Fruit fly (Drosophila melanogaster) whole organism, pupa: ENCODE results near the gene TfIIEalpha.

Source experiments
- CG10348 ChIP-seq: fragments of 200-800 bp; sonication (Bioruptor generic); IDR thresholded peaks from 2 replicates; pipeline ENCODE4 v1.3.6; 2022; ENCODE audit warnings: missing biosample characterization, missing genetic modification characterization
- CG12605 ChIP-seq: fragments of 200-800 bp; sonication (Bioruptor generic); IDR thresholded peaks from 2 replicates; pipeline ENCODE4 v1.3.6; 2022; ENCODE audit warnings: missing biosample characterization, missing genetic modification characterization
- CG13204 ChIP-seq: fragments of 200-800 bp; sonication (Bioruptor generic); optimal IDR thresholded peaks from 2 replicates; lab custom pipeline; 2018; ENCODE audit warnings: missing biosample characterization, mild to moderate bottlenecking, missing genetic modification characterization, moderate library complexity
- CG14655 ChIP-seq: fragments of 200-800 bp; sonication (Bioruptor generic); optimal IDR thresholded peaks from 3 replicates; lab custom pipeline; 2017; ENCODE audit warnings: mild to moderate bottlenecking, missing biosample characterization, missing genetic modification reagents, missing genetic modification characterization
- CG15710 ChIP-seq: fragments of 200-800 bp; sonication (Bioruptor generic); optimal IDR thresholded peaks from 2 replicates; lab custom pipeline; 2018; ENCODE audit warnings: missing biosample characterization, mild to moderate bottlenecking, missing genetic modification characterization, moderate library complexity
- CG17806 ChIP-seq: fragments of 200-800 bp; sonication (Bioruptor generic); optimal IDR thresholded peaks from 2 replicates; lab custom pipeline; 2018; ENCODE audit warnings: missing biosample characterization, mild to moderate bottlenecking, missing genetic modification characterization, moderate library complexity
- CG32121 ChIP-seq: fragments of 200-800 bp; sonication (Bioruptor generic); IDR thresholded peaks from 2 replicates; pipeline ENCODE4 v1.3.6; 2022; ENCODE audit warnings: missing biosample characterization, missing genetic modification characterization
- CG34367 ChIP-seq: fragments of 200-800 bp; sonication (Bioruptor generic); optimal IDR thresholded peaks from 2 replicates; lab custom pipeline; 2018; ENCODE audit warnings: missing biosample characterization, mild to moderate bottlenecking, missing genetic modification characterization
- CG4496 ChIP-seq: fragments of 200-800 bp; sonication (Bioruptor generic); IDR thresholded peaks from 3 replicates; pipeline ENCODE4 v1.3.6; 2022; ENCODE audit warnings: missing biosample characterization, missing genetic modification characterization
- CG8159 ChIP-seq: fragments of 200-800 bp; sonication (Bioruptor generic); optimal IDR thresholded peaks from 3 replicates; lab custom pipeline; 2018; ENCODE audit warnings: missing biosample characterization, mild to moderate bottlenecking, missing genetic modification characterization, moderate library complexity
- CG8301 ChIP-seq: fragments of 200-800 bp; sonication (Bioruptor generic); optimal IDR thresholded peaks from 2 replicates; lab custom pipeline; 2018; ENCODE audit warnings: missing biosample characterization, mild to moderate bottlenecking, missing genetic modification characterization
- CG9948 ChIP-seq: fragments of 200-800 bp; sonication (Bioruptor generic); optimal IDR thresholded peaks from 2 replicates; lab custom pipeline; 2018; ENCODE audit warnings: missing biosample characterization, mild to moderate bottlenecking, missing genetic modification characterization, moderate library complexity
- D1 ChIP-seq: fragments of 200-800 bp; sonication (Bioruptor generic); optimal IDR thresholded peaks from 2 replicates; lab custom pipeline; 2018; ENCODE audit warnings: missing biosample characterization, mild to moderate bottlenecking, missing genetic modification characterization, moderate library complexity
- EcR ChIP-seq: fragments of 200-800 bp; sonication (Bioruptor generic); optimal IDR thresholded peaks from 3 replicates; lab custom pipeline; 2019; ENCODE audit warnings: missing biosample characterization, missing genetic modification characterization, mild to moderate bottlenecking, moderate library complexity, missing genetic modification reagents
- Ets98B ChIP-seq: fragments of 200-800 bp; sonication (Bioruptor generic); IDR thresholded peaks from 2 replicates; pipeline ENCODE4 v1.3.6; 2022; ENCODE audit warnings: missing biosample characterization, missing genetic modification characterization
- Pif1A ChIP-seq: fragments of 200-800 bp; sonication (Bioruptor generic); optimal IDR thresholded peaks from 3 replicates; lab custom pipeline; 2016; ENCODE audit warnings: missing biosample characterization, missing genetic modification characterization
- Pif1B ChIP-seq: fragments of 200-800 bp; sonication (Bioruptor generic); optimal IDR thresholded peaks from 3 replicates; lab custom pipeline; 2016; ENCODE audit warnings: missing biosample characterization, missing genetic modification characterization
- Snoo ChIP-seq: fragments of 200-800 bp; sonication (Bioruptor generic); optimal IDR thresholded peaks from 3 replicates; lab custom pipeline; 2017; ENCODE audit warnings: missing biosample characterization, mild to moderate bottlenecking, missing genetic modification characterization, inconsistent platforms
- fd96Ca ChIP-seq: fragments of 200-800 bp; sonication (Bioruptor generic); IDR thresholded peaks from 3 replicates; pipeline ENCODE4 v1.3.6; 2022; ENCODE audit warnings: missing biosample characterization, missing genetic modification characterization
- gl ChIP-seq: fragments of 200-800 bp; sonication (Bioruptor generic); optimal IDR thresholded peaks from 2 replicates; lab custom pipeline; 2018; ENCODE audit warnings: missing biosample characterization, mild to moderate bottlenecking, missing genetic modification characterization
- rn ChIP-seq: fragments of 200-800 bp; sonication (Bioruptor generic); IDR thresholded peaks from 2 replicates; pipeline ENCODE4 v1.3.6; 2022; ENCODE audit warnings: missing biosample characterization, missing genetic modification characterization

TfIIEalpha gene

DNA sequence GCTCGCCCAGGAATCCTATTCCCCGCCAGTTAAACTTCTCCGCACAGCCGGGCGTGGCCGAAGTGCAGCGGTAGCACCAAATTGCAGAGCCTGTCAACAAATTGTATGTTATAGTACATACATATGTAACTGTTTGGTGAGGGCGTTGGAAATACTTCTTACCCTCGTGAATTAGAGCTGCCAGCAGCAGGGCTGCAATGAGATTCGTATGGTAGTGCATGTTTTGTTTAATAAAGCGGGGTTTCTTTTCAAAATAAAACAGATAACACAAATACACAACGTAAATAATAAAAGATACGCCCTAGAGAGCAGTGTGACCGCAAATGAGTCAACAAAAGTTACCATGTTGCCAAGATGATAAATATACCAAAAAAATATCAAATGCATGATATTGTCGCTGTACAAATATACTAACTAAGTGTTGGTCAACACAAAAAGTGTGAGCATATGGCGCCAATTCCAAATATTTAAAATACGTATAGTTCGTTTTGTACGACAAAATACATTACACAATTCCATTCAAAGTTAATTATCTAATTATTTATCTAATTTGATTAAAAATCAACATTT, 29.3 kb downstream of the TfIIEalpha start, which contains the start of gene crim:
Gene crim, minus strand, starts transcription at position 328 of the 570 bp plus-strand sequence.
- TF ChIP-seq CG13204 = no peak
- peak; percentile 9; the same call in 1 of the 2 replicates for TF ChIP-seq CG12605 (GFP tag; lab: Robert Waterston, UW)
- no peak for TF ChIP-seq gl

DNA sequence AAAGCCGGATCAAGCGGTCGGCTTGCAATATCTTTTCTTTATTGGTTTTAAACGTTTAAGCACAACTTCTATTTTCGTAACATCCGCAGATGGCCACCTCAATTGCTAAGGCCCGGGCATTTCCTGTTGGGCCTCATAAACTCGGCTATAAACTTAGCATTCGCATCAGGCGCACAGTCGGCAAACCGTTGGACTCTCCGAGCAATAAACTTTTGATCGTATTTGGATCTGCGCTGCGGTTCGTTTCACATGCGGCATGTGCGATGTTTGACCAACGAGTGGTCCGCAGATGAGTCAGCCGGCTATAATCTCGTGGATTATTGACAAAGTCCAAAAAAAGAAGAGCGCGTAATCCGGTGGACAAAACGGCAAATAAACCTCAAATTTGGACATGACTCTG, 30.0 kb downstream of the TfIIEalpha start:
- TF ChIP-seq D1 (tag; lab: Kevin White, UChicago) (no peak), CG4496 (GFP tag; lab: Robert Waterston, UW) (0 out of 3 replicates have a peak, but pooled peaks have one; percentile 24)

DNA sequence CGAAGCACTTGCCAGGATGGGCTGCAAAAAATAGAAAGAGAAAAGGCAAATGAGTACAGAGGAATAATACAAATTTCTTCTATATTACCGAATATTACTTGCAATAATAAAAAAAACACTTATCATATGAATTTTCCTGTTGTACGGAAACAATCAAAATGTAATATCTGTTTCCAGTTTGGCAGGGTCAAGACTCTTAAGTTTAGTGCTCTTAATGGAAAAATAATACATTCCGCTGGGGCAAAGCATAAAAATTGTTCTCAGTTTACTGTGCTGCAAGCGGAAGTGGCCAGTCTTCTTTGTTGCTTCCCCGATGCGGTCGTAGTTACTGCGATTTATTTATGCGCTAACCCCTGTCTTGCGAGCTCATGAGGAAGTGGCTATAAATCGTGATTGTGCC, 31.0 kb downstream of the TfIIEalpha start:
- TF ChIP-seq Snoo (tag; lab: Kevin White, UChicago) = no peak
- no peak for TF ChIP-seq CG12605 (GFP tag; lab: Robert Waterston, UW)
- TF ChIP-seq CG13204 = no peak
- peak; percentile 33 for TF ChIP-seq Pif1A (GFP tag; lab: Kevin White, UChicago)
- peak; percentile 47 for TF ChIP-seq CG17806
- peak; percentile 56 for TF ChIP-seq CG9948 (tag; lab: Kevin White, UChicago)
- no peak for TF ChIP-seq CG8301 (tag; lab: Kevin White, UChicago)
- peak; percentile 55 for TF ChIP-seq CG8159 (tag; lab: Kevin White, UChicago)
- TF ChIP-seq Pif1B = no peak
- TF ChIP-seq CG34367 (tag; lab: Kevin White, UChicago) = peak; percentile 13
- peak; percentile 23 for TF ChIP-seq CG14655 (GFP tag; lab: Kevin White, UChicago)
- peak; percentile 6 for TF ChIP-seq EcR (GFP tag; lab: Kevin White, UChicago)

DNA sequence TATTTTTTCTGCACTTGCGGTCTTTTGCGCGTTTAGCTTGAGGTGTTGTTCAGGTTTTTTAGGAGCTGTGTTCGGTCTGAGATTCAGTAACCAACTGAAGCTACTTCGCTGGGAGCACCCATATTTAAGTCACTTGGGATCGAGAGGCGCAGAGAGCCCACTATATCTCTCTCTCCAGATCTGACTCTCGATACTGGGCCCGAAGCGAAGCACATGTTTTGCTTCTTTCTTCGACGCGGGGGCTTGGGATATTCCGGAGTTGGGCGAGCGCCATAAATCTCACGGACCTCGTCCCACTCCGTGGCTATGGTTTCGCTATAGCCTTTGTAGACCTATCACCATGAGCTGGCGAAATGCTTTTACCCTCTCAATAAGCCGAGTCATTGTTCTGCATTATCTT, 33.3 kb downstream of the TfIIEalpha start, which contains the start of gene CG14132:
Gene CG14132, minus strand, starts transcription at position 99 of the 400 bp plus-strand sequence.
- TF ChIP-seq Snoo (tag; lab: Kevin White, UChicago) = no peak
- TF ChIP-seq EcR (GFP tag; lab: Kevin White, UChicago) = peak; percentile 43
- TF ChIP-seq CG8159 (tag; lab: Kevin White, UChicago) = no peak
- TF ChIP-seq fd96Ca = peak; percentile 36; the same call in 1 of the 3 replicates
- TF ChIP-seq CG4496 (GFP tag; lab: Robert Waterston, UW) = 0 out of 3 replicates have a peak, but pooled peaks have one; percentile 30

DNA sequence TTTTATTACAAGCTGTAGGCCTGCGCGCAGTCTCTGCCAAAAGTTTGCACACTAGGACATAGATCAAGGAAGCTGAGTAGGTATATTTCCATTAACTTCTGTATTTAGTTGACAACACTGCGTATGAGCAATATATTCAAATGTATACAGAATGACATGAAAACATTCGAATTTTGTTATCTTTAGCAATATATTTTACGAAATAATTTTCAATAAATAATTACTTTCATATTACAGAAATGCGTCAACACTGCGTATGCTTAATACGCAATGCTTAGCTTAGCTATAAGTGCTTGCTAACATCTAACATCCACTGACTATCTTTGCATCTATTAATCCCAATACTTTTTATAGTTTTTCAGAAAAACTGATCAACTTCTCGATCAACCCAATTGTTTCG, 34.5 kb downstream of the TfIIEalpha start:
- TF ChIP-seq CG4496 (GFP tag; lab: Robert Waterston, UW) = 0 out of 3 replicates have a peak, but pooled peaks have one; percentile 6
- TF ChIP-seq Ets98B (GFP tag; lab: Robert Waterston, UW) = no peak
- peak; percentile 35 for TF ChIP-seq CG8301 (tag; lab: Kevin White, UChicago)
- peak; percentile 30 for TF ChIP-seq CG15710
- no peak for TF ChIP-seq gl
- peak; percentile 8 for TF ChIP-seq CG13204
- no peak for TF ChIP-seq CG17806
- peak; percentile 60 for TF ChIP-seq CG8159 (tag; lab: Kevin White, UChicago)
- peak; percentile 41 for TF ChIP-seq CG14655 (GFP tag; lab: Kevin White, UChicago)

DNA sequence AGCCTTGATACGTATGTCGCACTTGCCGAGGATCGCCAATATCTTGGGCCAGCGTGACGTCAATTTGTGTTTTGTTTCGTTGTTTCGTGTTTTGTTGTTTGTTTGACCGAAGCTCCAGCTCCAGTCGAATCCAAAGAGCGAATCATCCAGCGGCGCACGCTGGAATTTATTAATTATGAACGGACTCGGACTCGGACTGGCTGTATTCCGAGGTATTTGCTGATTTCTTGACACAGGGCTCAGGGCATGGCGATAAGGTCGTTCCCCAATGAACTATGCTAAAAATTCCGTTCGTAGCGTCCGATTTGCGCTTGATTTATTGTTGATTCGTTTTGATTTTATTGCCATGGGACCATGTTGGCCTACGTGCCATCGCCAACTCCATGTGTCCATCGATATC, 35.1 kb downstream of the TfIIEalpha start:
- peak; percentile 28 for TF ChIP-seq EcR (GFP tag; lab: Kevin White, UChicago)
- no peak for TF ChIP-seq CG10348

DNA sequence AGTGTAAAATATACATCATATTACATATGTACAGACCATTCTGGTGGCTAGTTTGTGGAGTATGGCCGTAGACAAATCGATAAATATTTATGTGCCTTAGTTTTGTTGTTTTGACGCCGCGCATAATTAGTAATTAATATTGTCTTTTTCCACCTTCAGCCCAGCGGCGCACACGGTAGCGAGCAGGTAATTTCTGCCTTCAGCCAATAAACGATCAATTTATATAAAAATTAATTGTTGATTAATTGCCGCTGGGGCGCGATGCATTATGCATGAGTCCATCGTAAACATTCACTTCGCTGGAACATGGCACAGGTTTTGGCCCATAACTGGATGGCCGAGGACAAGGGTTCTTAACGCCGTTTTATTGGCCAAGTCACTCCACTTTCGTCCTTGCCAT, 35.5 kb downstream of the TfIIEalpha start:
- no peak for TF ChIP-seq CG12605 (GFP tag; lab: Robert Waterston, UW)
- no peak for TF ChIP-seq CG17806
- TF ChIP-seq Snoo (tag; lab: Kevin White, UChicago) = no peak
- no peak for TF ChIP-seq CG14655 (GFP tag; lab: Kevin White, UChicago)
- no peak for TF ChIP-seq CG13204
- TF ChIP-seq CG4496 (GFP tag; lab: Robert Waterston, UW) = no peak
- TF ChIP-seq CG8159 (tag; lab: Kevin White, UChicago) = no peak
- TF ChIP-seq Pif1B = no peak
- TF ChIP-seq CG32121 (GFP tag; lab: Robert Waterston, UW) = no peak
- no peak for TF ChIP-seq Pif1A (GFP tag; lab: Kevin White, UChicago)
- no peak for TF ChIP-seq CG34367 (tag; lab: Kevin White, UChicago)
- no peak for TF ChIP-seq rn (GFP tag; lab: Robert Waterston, UW)
- no peak for TF ChIP-seq CG9948 (tag; lab: Kevin White, UChicago)
- no peak for TF ChIP-seq D1 (tag; lab: Kevin White, UChicago)
- TF ChIP-seq CG8301 (tag; lab: Kevin White, UChicago) = no peak
- TF ChIP-seq EcR (GFP tag; lab: Kevin White, UChicago) = no peak
